ENCODE assay signal across 5 worm cellular contexts in the genomic region with DNA sequence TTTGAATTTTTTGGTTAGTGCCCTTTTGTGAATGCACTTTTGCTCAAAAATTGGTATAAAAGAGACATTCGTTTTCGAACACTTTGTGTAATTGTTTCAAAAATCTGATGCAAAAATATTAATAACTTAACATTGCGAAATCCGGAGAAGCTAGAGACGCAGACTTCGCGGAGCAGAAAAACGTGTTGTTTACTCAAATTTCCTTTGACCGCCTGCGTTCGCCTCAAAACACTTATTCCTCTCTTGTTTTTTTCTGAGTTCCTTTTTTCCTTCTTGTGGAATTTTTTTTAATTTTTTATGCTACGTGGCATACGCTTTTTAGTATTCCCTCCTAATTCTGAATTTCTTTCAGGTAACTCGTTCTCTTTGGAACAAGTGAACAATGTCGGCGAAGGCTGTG.
A peak's percentile ranks its signal among the peaks of the same experiment; 100 is the strongest.
TF ChIP-seq lines count a peak whose summit lies in the region.

TSS of gene acly-1 (plus strand) at position 353 of the 400 bp plus-strand sequence.

TF ChIP-seq in whole organism, L1 larva, 84 proteins besides CTCF, POLR2A, EP300 and RAD21:
- TF ChIP-seq grh-1 (GFP tag; IDR thresholded peaks at IDR 0.05; lab: Robert Waterston, UW) (no peak), dpl-1 (GFP tag; optimal IDR thresholded peaks at IDR 0.05; lab: Kevin White, UChicago) (no peak), ceh-82 (tag; optimal IDR thresholded peaks at IDR 0.05; lab: Kevin White, UChicago) (peak in 2 of 3 experiments; percentile 18 to 21), lin-14 (GFP tag; optimal IDR thresholded peaks at IDR 0.05; lab: Kevin White, UChicago) (peak; percentile 38), ceh-88 (GFP tag; IDR thresholded peaks at IDR 0.05; lab: Robert Waterston, UW) (0 out of 2 replicates have a peak, but pooled peaks have one; percentile 11), zip-4 (GFP tag; optimal IDR thresholded peaks at IDR 0.05; lab: Kevin White, UChicago) (peak; percentile 16), lin-35 (GFP tag; optimal IDR thresholded peaks at IDR 0.05; lab: Kevin White, UChicago) (no peak), skn-1 (tag; optimal IDR thresholded peaks at IDR 0.05; lab: Kevin White, UChicago) (peak; percentile 77), dsc-1 (tag; optimal IDR thresholded peaks at IDR 0.05; lab: Kevin White, UChicago) (no peak), efl-1 (optimal IDR thresholded peaks at IDR 0.05; lab: Kevin White, UChicago) (no peak), efl-1 (GFP tag; optimal IDR thresholded peaks at IDR 0.05 in 1 of 2; lab: Kevin White, UChicago) (peak in 1 of 2 experiments; percentile 21), elt-2 (tag; optimal IDR thresholded peaks at IDR 0.05; lab: Kevin White, UChicago) (no peak)
TF ChIP-seq in whole organism, L1 larva: peak in this region for 6.

TF ChIP-seq in whole organism, L2 larva, 48 proteins besides CTCF, POLR2A, EP300 and RAD21:
- no peak for TF ChIP-seq ceh-16 (tag; optimal IDR thresholded peaks at IDR 0.05; lab: Kevin White, UChicago)
- TF ChIP-seq gmeb-1 (tag; optimal IDR thresholded peaks at IDR 0.05; lab: Kevin White, UChicago) = no peak
- no peak for TF ChIP-seq nhr-23 (tag; optimal IDR thresholded peaks at IDR 0.05; lab: Kevin White, UChicago)
- TF ChIP-seq unc-55 (GFP tag; optimal IDR thresholded peaks at IDR 0.05; lab: Kevin White, UChicago) = peak; percentile 50
- peak; percentile 30 for TF ChIP-seq nhr-129 (tag; optimal IDR thresholded peaks at IDR 0.05; lab: Kevin White, UChicago)
- TF ChIP-seq C34F6.9 (tag; optimal IDR thresholded peaks at IDR 0.05; lab: Kevin White, UChicago) = peak; percentile 26
- TF ChIP-seq crh-2 (tag; optimal IDR thresholded peaks at IDR 0.05; lab: Kevin White, UChicago) = peak; percentile 28
- no peak for TF ChIP-seq unc-39 (tag; optimal IDR thresholded peaks at IDR 0.05; lab: Kevin White, UChicago)
- TF ChIP-seq nhr-25 (tag; optimal IDR thresholded peaks at IDR 0.05; lab: Kevin White, UChicago) = no peak
- no peak for TF ChIP-seq mdl-1 (tag; optimal IDR thresholded peaks at IDR 0.05; lab: Kevin White, UChicago)
- no peak for TF ChIP-seq unc-62 (GFP tag; optimal IDR thresholded peaks at IDR 0.05; lab: Kevin White, UChicago)
- TF ChIP-seq ceh-82 (tag; optimal IDR thresholded peaks at IDR 0.05; lab: Kevin White, UChicago) = no peak
TF ChIP-seq in whole organism, L2 larva: peak in this region for 4.

TF ChIP-seq in whole organism, L3 larva, 47 proteins besides CTCF, POLR2A, EP300 and RAD21 (continues in another document):
- TF ChIP-seq nhr-23 (tag; optimal IDR thresholded peaks at IDR 0.05; lab: Kevin White, UChicago) = no peak
- no peak for TF ChIP-seq ZK546.5 (tag; optimal IDR thresholded peaks at IDR 0.05; lab: Kevin White, UChicago)
- no peak for TF ChIP-seq nhr-77 (tag; optimal IDR thresholded peaks at IDR 0.05; lab: Kevin White, UChicago)
- no peak for TF ChIP-seq nfya-1 (tag; optimal IDR thresholded peaks at IDR 0.05; lab: Kevin White, UChicago; ENCODE audit: insufficient read depth)
- TF ChIP-seq ceh-82 (tag; optimal IDR thresholded peaks at IDR 0.05; lab: Kevin White, UChicago) = no peak
- TF ChIP-seq fkh-2 (tag; optimal IDR thresholded peaks at IDR 0.05; lab: Kevin White, UChicago) = peak; percentile 3
- TF ChIP-seq elt-3 (tag; optimal IDR thresholded peaks at IDR 0.05; lab: Kevin White, UChicago) = no peak
- TF ChIP-seq egl-27 (tag; optimal IDR thresholded peaks at IDR 0.05; lab: Kevin White, UChicago) = no peak
- no peak for TF ChIP-seq aly-2 (tag; optimal IDR thresholded peaks at IDR 0.05; lab: Kevin White, UChicago)
- TF ChIP-seq pha-4 (tag; optimal IDR thresholded peaks at IDR 0.05; lab: Kevin White, UChicago) = peak; percentile 72
- TF ChIP-seq ceh-28 (tag; optimal IDR thresholded peaks at IDR 0.05; lab: Kevin White, UChicago) = no peak
- TF ChIP-seq ztf-4 (tag; optimal IDR thresholded peaks at IDR 0.05; lab: Kevin White, UChicago) = no peak
- no peak for TF ChIP-seq fos-1 (tag; optimal IDR thresholded peaks at IDR 0.05; lab: Kevin White, UChicago)
- no peak for TF ChIP-seq pqm-1 (tag; optimal IDR thresholded peaks at IDR 0.05; lab: Kevin White, UChicago)
- TF ChIP-seq sea-2 (GFP tag; optimal IDR thresholded peaks at IDR 0.05; lab: Kevin White, UChicago) = no peak
- no peak for TF ChIP-seq unc-62 (GFP tag; optimal IDR thresholded peaks at IDR 0.05; lab: Kevin White, UChicago)
- TF ChIP-seq eor-1 (tag; optimal IDR thresholded peaks at IDR 0.05; lab: Kevin White, UChicago) = no peak
- no peak for TF ChIP-seq nhr-12 (tag; optimal IDR thresholded peaks at IDR 0.05; lab: Kevin White, UChicago)
- no peak for TF ChIP-seq egl-5 (tag; optimal IDR thresholded peaks at IDR 0.05; lab: Kevin White, UChicago)
- TF ChIP-seq nhr-25 (tag; optimal IDR thresholded peaks at IDR 0.05; lab: Kevin White, UChicago) = no peak
- no peak for TF ChIP-seq hmg-11 (tag; optimal IDR thresholded peaks at IDR 0.05; lab: Kevin White, UChicago)
- no peak for TF ChIP-seq lin-15B (tag; optimal IDR thresholded peaks at IDR 0.05; lab: Kevin White, UChicago)
- TF ChIP-seq snpc-4 (tag; optimal IDR thresholded peaks at IDR 0.05; lab: Kevin White, UChicago) = peak; percentile 32

TF ChIP-seq in whole organism, L4 larva, 104 proteins besides CTCF, POLR2A, EP300 and RAD21 (continues in another document):
- TF ChIP-seq aly-2 (tag; optimal IDR thresholded peaks at IDR 0.05; lab: Kevin White, UChicago) (no peak), mdl-1 (tag; optimal IDR thresholded peaks at IDR 0.05; lab: Kevin White, UChicago) (peak in 1 of 2 experiments; percentile 55), saeg-2 (GFP tag; IDR thresholded peaks at IDR 0.05; lab: Robert Waterston, UW) (no peak), mep-1 (tag; optimal IDR thresholded peaks at IDR 0.05; lab: Kevin White, UChicago) (no peak), dmd-8 (GFP tag; IDR thresholded peaks at IDR 0.05; lab: Robert Waterston, UW) (no peak), daf-16 (GFP tag; optimal IDR thresholded peaks at IDR 0.05; lab: Kevin White, UChicago) (no peak), daf-16 (tag; optimal IDR thresholded peaks at IDR 0.05; lab: Kevin White, UChicago) (peak; percentile 67), ceh-20 (GFP tag; IDR thresholded peaks at IDR 0.05; lab: Robert Waterston, UW) (no peak), hlh-30 (tag; optimal IDR thresholded peaks at IDR 0.05; lab: Kevin White, UChicago; ENCODE audit: insufficient read depth) (no peak), vab-7 (GFP tag; IDR thresholded peaks at IDR 0.05; lab: Robert Waterston, UW) (no peak), F10B5.3 (tag; optimal IDR thresholded peaks at IDR 0.05; lab: Kevin White, UChicago) (no peak), Y5F2A.4 (GFP tag; optimal IDR thresholded peaks at IDR 0.05; lab: Kevin White, UChicago) (no peak), set-16 (GFP tag; IDR thresholded peaks at IDR 0.05; lab: Robert Waterston, UW) (no peak), hif-1 (tag; optimal IDR thresholded peaks at IDR 0.05; lab: Kevin White, UChicago) (no peak), sdz-12 (GFP tag; optimal IDR thresholded peaks at IDR 0.05; lab: Kevin White, UChicago) (no peak), aha-1 (tag; lab: Kevin White, UChicago) (peak; percentile 83), daf-8 (GFP tag; IDR thresholded peaks at IDR 0.05; lab: Robert Waterston, UW) (no peak), T26A8.4 (GFP tag; IDR thresholded peaks at IDR 0.05; lab: Robert Waterston, UW) (no peak), T20F7.1 (GFP tag; optimal IDR thresholded peaks at IDR 0.05; lab: Kevin White, UChicago) (no peak), daf-12 (tag; optimal IDR thresholded peaks at IDR 0.05; lab: Kevin White, UChicago) (no peak), spr-1 (tag; optimal IDR thresholded peaks at IDR 0.05; lab: Kevin White, UChicago) (no peak), unc-62 (GFP tag; optimal IDR thresholded peaks at IDR 0.05 in 1 of 2; lab: Kevin White, UChicago) (peak in 1 of 2 experiments; percentile 58), unc-62 (tag; optimal IDR thresholded peaks at IDR 0.05; lab: Kevin White, UChicago) (no peak), ztf-7 (tag; optimal IDR thresholded peaks at IDR 0.05; lab: Kevin White, UChicago) (no peak), mxl-3 (GFP tag; optimal IDR thresholded peaks at IDR 0.05; lab: Kevin White, UChicago) (no peak)

TF ChIP-seq in whole organism, young adult, 124 proteins besides CTCF, POLR2A, EP300 and RAD21:
- TF ChIP-seq cebp-1 (GFP tag; IDR thresholded peaks at IDR 0.05; lab: Robert Waterston, UW) = peak; percentile 89
- TF ChIP-seq cebp-1 (tag; optimal IDR thresholded peaks at IDR 0.05; lab: Kevin White, UChicago) = peak; percentile 93
- no peak for TF ChIP-seq C06A6.2 (GFP tag; conservative IDR thresholded peaks at IDR 0.05; lab: Robert Waterston, UW)
- no peak for TF ChIP-seq ztf-6 (GFP tag; IDR thresholded peaks at IDR 0.05; lab: Robert Waterston, UW)
- no peak for TF ChIP-seq snpc-4 (GFP tag; optimal IDR thresholded peaks at IDR 0.05; lab: Kevin White, UChicago)
- no peak for TF ChIP-seq snpc-4 (tag; optimal IDR thresholded peaks at IDR 0.05; lab: Kevin White, UChicago)
- no peak for TF ChIP-seq lag-1 (GFP tag; IDR thresholded peaks at IDR 0.05; lab: Robert Waterston, UW)
- TF ChIP-seq repo-1 (tag; optimal IDR thresholded peaks at IDR 0.05; lab: Kevin White, UChicago) = no peak
- no peak for TF ChIP-seq mxl-1 (tag; optimal IDR thresholded peaks at IDR 0.05; lab: Kevin White, UChicago)
